Fruit fly (Drosophila melanogaster) whole organism, embryonic: ENCODE results near the gene Unc50.
A peak's percentile ranks its signal among the peaks of the same experiment; 100 is the strongest.

ENCODE experiments used
- Ada2b ChIP-seq: fragments of 200-800 bp; sonication (Bioruptor generic); IDR thresholded peaks from 2 replicates; pipeline ENCODE4 v1.3.6; 2022; ENCODE audit warnings: missing biosample characterization, missing genetic modification characterization
- Asciz ChIP-seq: fragments of 200-800 bp; sonication (Bioruptor generic); optimal IDR thresholded peaks from 2 replicates; lab custom pipeline; 2017; ENCODE audit warnings: missing biosample characterization, mild to moderate bottlenecking, missing genetic modification characterization, missing genetic modification reagents
- CG11247 ChIP-seq: fragments of 200-800 bp; sonication (Bioruptor generic); IDR thresholded peaks from 2 replicates; pipeline ENCODE4 v1.3.6; 2022; ENCODE audit warnings: missing biosample characterization, missing genetic modification characterization
- CG11398 ChIP-seq: fragments of 200-800 bp; sonication (Bioruptor generic); optimal IDR thresholded peaks from 2 replicates; lab custom pipeline; 2016; ENCODE audit warnings: missing biosample characterization, missing genetic modification characterization
- CG11696 ChIP-seq: fragments of 200-800 bp; sonication (Bioruptor generic); IDR thresholded peaks from 2 replicates; pipeline ENCODE4 v1.3.6; 2022; ENCODE audit warnings: missing biosample characterization, missing genetic modification characterization
- CG11723 ChIP-seq: fragments of 200-800 bp; sonication (Bioruptor generic); optimal IDR thresholded peaks from 2 replicates; lab custom pipeline; 2017; ENCODE audit warnings: missing biosample characterization, mild to moderate bottlenecking, missing genetic modification characterization
- CG12299 ChIP-seq: fragments of 200-800 bp; sonication (Bioruptor generic); optimal IDR thresholded peaks from 2 replicates; lab custom pipeline; 2018; ENCODE audit warnings: missing biosample characterization, mild to moderate bottlenecking, missing genetic modification characterization
- CG18262 ChIP-seq: fragments of 200-800 bp; optimal IDR thresholded peaks from 3 replicates; lab custom pipeline; 2019; ENCODE audit warnings: missing biosample characterization, mild to moderate bottlenecking, missing genetic modification characterization, moderate library complexity
- CG30020 ChIP-seq: fragments of 200-800 bp; optimal IDR thresholded peaks from 2 replicates; lab custom pipeline; 2019; ENCODE audit warnings: missing biosample characterization, mild to moderate bottlenecking, missing genetic modification characterization, moderate library complexity
- CG30431 ChIP-seq: fragments of 200-800 bp; sonication (Bioruptor generic); optimal IDR thresholded peaks from 2 replicates; lab custom pipeline; 2017; ENCODE audit warnings: missing biosample characterization, missing genetic modification characterization
- CG31441 ChIP-seq: fragments of 200-800 bp; sonication (Bioruptor generic); IDR thresholded peaks from 2 replicates; pipeline ENCODE4 v1.3.6; 2022; ENCODE audit warnings: missing biosample characterization, missing genetic modification characterization
- CG32532 ChIP-seq: fragments of 200-800 bp; sonication (Bioruptor generic); IDR thresholded peaks from 2 replicates; pipeline ENCODE4 v1.3.6; 2022; ENCODE audit warnings: missing biosample characterization, missing genetic modification characterization
- CG32767 ChIP-seq: fragments of 200-800 bp; sonication (Bioruptor generic); IDR thresholded peaks from 2 replicates; pipeline ENCODE4 v1.3.6; 2022; ENCODE audit warnings: missing biosample characterization, missing genetic modification characterization
- CG32772 ChIP-seq: fragments of 200-800 bp; sonication (Bioruptor generic); IDR thresholded peaks from 2 replicates; pipeline ENCODE4 v1.3.6; 2022; ENCODE audit warnings: missing biosample characterization, missing genetic modification characterization
- CG3281 ChIP-seq: fragments of 200-800 bp; sonication (Bioruptor generic); optimal IDR thresholded peaks from 3 replicates; lab custom pipeline; 2017; ENCODE audit warnings: missing biosample characterization, mild to moderate bottlenecking, missing genetic modification characterization
- CG34376 ChIP-seq: fragments of 200-800 bp; sonication (Bioruptor generic); optimal IDR thresholded peaks from 2 replicates; lab custom pipeline; 2018; ENCODE audit warnings: missing biosample characterization, mild to moderate bottlenecking, missing genetic modification characterization
- CG34422 ChIP-seq: fragments of 200-800 bp; sonication (Bioruptor generic); IDR thresholded peaks from 3 replicates; pipeline ENCODE4 v1.3.6; 2022; ENCODE audit warnings: missing biosample characterization, missing genetic modification characterization
- CG7271 ChIP-seq: fragments of 200-800 bp; sonication (Bioruptor generic); optimal IDR thresholded peaks from 2 replicates; lab custom pipeline; 2018; ENCODE audit warnings: missing biosample characterization, mild to moderate bottlenecking, missing genetic modification characterization, moderate library complexity
- CG7786 ChIP-seq: fragments of 200-800 bp; sonication (Bioruptor generic); optimal IDR thresholded peaks from 2 replicates; lab custom pipeline; 2016; ENCODE audit warnings: missing biosample characterization, missing genetic modification characterization
- CG8089 ChIP-seq: fragments of 200-800 bp; sonication (Bioruptor generic); optimal IDR thresholded peaks from 3 replicates; lab custom pipeline; 2016; ENCODE audit warnings: missing biosample characterization, missing genetic modification characterization
- CG8924 ChIP-seq: fragments of 200-800 bp; optimal IDR thresholded peaks from 3 replicates; lab custom pipeline; 2019; ENCODE audit warnings: missing biosample characterization, mild to moderate bottlenecking, missing genetic modification characterization, moderate library complexity
- CoRest ChIP-seq: fragments of 200-800 bp; sonication (Bioruptor generic); optimal IDR thresholded peaks from 3 replicates; lab custom pipeline; 2018; ENCODE audit warnings: missing biosample characterization, mild to moderate bottlenecking, missing genetic modification characterization, moderate library complexity
- Doc3 ChIP-seq: fragments of 200-800 bp; sonication (Bioruptor generic); IDR thresholded peaks from 3 replicates; pipeline ENCODE4 v1.3.6; 2022; ENCODE audit warnings: missing biosample characterization, missing genetic modification characterization; ENCODE audit not compliant: partially characterized antibody
- Dref ChIP-seq: fragments of 200-800 bp; sonication (Bioruptor generic); IDR thresholded peaks from 2 replicates; pipeline ENCODE4 v1.3.6; 2022; ENCODE audit warnings: missing biosample characterization, missing genetic modification characterization
- Lpt ChIP-seq: fragments of >200 bp; optimal IDR thresholded peaks from 2 replicates; lab custom pipeline; 2018; ENCODE audit warnings: missing biosample characterization, missing genetic modification characterization
- MBD-R2 ChIP-seq: fragments of 200-800 bp; sonication (Bioruptor generic); IDR thresholded peaks from 2 replicates; pipeline ENCODE4 v1.3.6; 2022; ENCODE audit warnings: missing biosample characterization, missing genetic modification characterization
- Med ChIP-seq: fragments of 200-800 bp; sonication (Bioruptor generic); peaks from one replicate; lab custom pipeline; 2016; ENCODE audit warnings: missing biosample characterization, missing genetic modification characterization, mild to moderate bottlenecking, inconsistent platforms, moderate library complexity
- Nf-YC ChIP-seq: fragments of 200-800 bp; optimal IDR thresholded peaks from 3 replicates; lab custom pipeline; 2019; ENCODE audit warnings: missing biosample characterization, mild to moderate bottlenecking, missing genetic modification characterization, moderate library complexity
- Poxn ChIP-seq: fragments of 200-800 bp; sonication (Bioruptor generic); IDR thresholded peaks from 2 replicates; pipeline ENCODE4 v1.3.6; 2022; ENCODE audit warnings: missing biosample characterization, missing genetic modification characterization
- Ptx1 ChIP-seq: fragments of 200-800 bp; sonication (Bioruptor generic); IDR thresholded peaks from 2 replicates; pipeline ENCODE4 v1.3.6; 2022; ENCODE audit warnings: missing biosample characterization, missing genetic modification characterization
- Ssrp ChIP-seq: fragments of 200-800 bp; sonication (Bioruptor generic); optimal IDR thresholded peaks from 2 replicates; lab custom pipeline; 2018; ENCODE audit warnings: missing biosample characterization, mild to moderate bottlenecking, missing genetic modification characterization, moderate library complexity
- ase ChIP-seq: fragments of 200-800 bp; sonication (Bioruptor generic); IDR thresholded peaks from 3 replicates; pipeline ENCODE4 v1.3.6; 2022; ENCODE audit warnings: missing biosample characterization, missing genetic modification characterization
- bbx ChIP-seq: fragments of 200-800 bp; sonication (Bioruptor generic); IDR thresholded peaks from 2 replicates; pipeline ENCODE4 v1.3.6; 2022; ENCODE audit warnings: missing biosample characterization, missing genetic modification characterization; ENCODE audit not compliant: partially characterized antibody
- cas ChIP-seq: fragments of 200-800 bp; sonication (Bioruptor generic); IDR thresholded peaks from 2 replicates; pipeline ENCODE4 v1.3.6; 2022; ENCODE audit warnings: missing biosample characterization, missing genetic modification characterization
- chif ChIP-seq, 2 experiments: fragments of 200-800 bp; sonication (Bioruptor generic); optimal IDR thresholded peaks; 3 replicates each; lab custom pipeline; 2016; ENCODE audit warnings: missing biosample characterization in 2 of 2, missing genetic modification characterization in 2 of 2
- chm ChIP-seq: fragments of 200-800 bp; sonication (Bioruptor generic); IDR thresholded peaks from 2 replicates; pipeline ENCODE4 v1.3.6; 2022; ENCODE audit warnings: missing biosample characterization, missing genetic modification characterization
- corto ChIP-seq: fragments of 200-800 bp; sonication (Bioruptor generic); optimal IDR thresholded peaks from 2 replicates; lab custom pipeline; 2016; ENCODE audit warnings: missing biosample characterization, mild to moderate bottlenecking, missing genetic modification characterization, moderate library complexity
- ems ChIP-seq: fragments of 200-800 bp; sonication (Bioruptor generic); optimal IDR thresholded peaks from 3 replicates; lab custom pipeline; 2016; ENCODE audit warnings: missing biosample characterization, missing genetic modification characterization
- en ChIP-seq: fragments of 200-800 bp; sonication (Bioruptor generic); optimal IDR thresholded peaks from 2 replicates; lab custom pipeline; 2016; ENCODE audit warnings: missing biosample characterization, missing genetic modification characterization
- exex ChIP-seq: fragments of 200-800 bp; sonication (Bioruptor generic); optimal IDR thresholded peaks from 4 replicates; lab custom pipeline; 2018; ENCODE audit warnings: missing biosample characterization, mild to moderate bottlenecking, missing genetic modification characterization, moderate library complexity
- inv ChIP-seq: fragments of 200-800 bp; sonication (Bioruptor generic); IDR thresholded peaks from 2 replicates; pipeline ENCODE4 v1.3.6; 2022; ENCODE audit warnings: missing biosample characterization, missing genetic modification characterization; ENCODE audit not compliant: partially characterized antibody
- nerfin-2 ChIP-seq: fragments of 200-800 bp; sonication (Bioruptor generic); IDR thresholded peaks from 2 replicates; pipeline ENCODE4 v1.3.6; 2022; ENCODE audit warnings: missing biosample characterization, missing genetic modification characterization; ENCODE audit not compliant: partially characterized antibody
- ranshi ChIP-seq: fragments of 200-800 bp; sonication (Bioruptor generic); IDR thresholded peaks from 2 replicates; pipeline ENCODE4 v1.3.6; 2022; ENCODE audit warnings: missing biosample characterization, missing genetic modification characterization
- sima ChIP-seq: fragments of 200-800 bp; sonication (Bioruptor generic); optimal IDR thresholded peaks from 2 replicates; lab custom pipeline; 2016; ENCODE audit warnings: missing biosample characterization, missing genetic modification characterization
- ssp ChIP-seq: fragments of 200-800 bp; sonication (Bioruptor generic); IDR thresholded peaks from 2 replicates; pipeline ENCODE4 v1.3.6; 2022; ENCODE audit warnings: missing biosample characterization, missing genetic modification characterization
- stwl ChIP-seq: fragments of 200-800 bp; sonication (Bioruptor generic); optimal IDR thresholded peaks from 3 replicates; lab custom pipeline; 2018; ENCODE audit warnings: missing biosample characterization, mild to moderate bottlenecking, missing genetic modification characterization, moderate library complexity
- tll ChIP-seq, 2 experiments: fragments of 200-800 bp in 1 of 2; fragments of >200 bp in 1 of 2; sonication (Bioruptor generic) in 1 of 2; optimal IDR thresholded peaks; 2 replicates each; lab custom pipeline; 2017 to 2019; ENCODE audit warnings: missing biosample characterization in 2 of 2, missing genetic modification characterization in 2 of 2, mild to moderate bottlenecking in 1 of 2, moderate library complexity in 1 of 2
- ttk ChIP-seq: fragments of 200-800 bp; sonication (Bioruptor generic); IDR thresholded peaks from 2 replicates; pipeline ENCODE4 v2.1.2; 2022; ENCODE audit warnings: missing biosample characterization, missing genetic modification characterization
- zfh2 ChIP-seq: fragments of 200-800 bp; sonication (Bioruptor generic); optimal IDR thresholded peaks from 2 replicates; lab custom pipeline; 2016; ENCODE audit warnings: missing biosample characterization, missing genetic modification characterization

The Unc50 gene

dm6 chr3R:8659907-8660660, 16.3 kb downstream of the Unc50 start (continued):
- TF ChIP-seq CoRest (tag; lab: Kevin White, UChicago) (peak; percentile 60), exex (tag; lab: Kevin White, UChicago) (no peak), CG8924 (peak; percentile 48), ttk (GFP tag; lab: Robert Waterston, UW) (0 out of 2 replicates have a peak, but pooled peaks have one; percentile 5), corto (GFP tag; lab: Kevin White, UChicago) (no peak), CG11723 (peak; percentile 32), Ssrp (tag; lab: Kevin White, UChicago) (no peak), cas (no peak), Lpt (no peak), CG18262 (tag; lab: Kevin White, UChicago) (peak; percentile 6), CG34376 (GFP tag; lab: Kevin White, UChicago) (peak; percentile 57), ranshi (GFP tag; lab: Robert Waterston, UW) (0 out of 2 replicates have a peak, but pooled peaks have one; percentile 20), Nf-YC (tag; lab: Kevin White, UChicago) (peak; percentile 54), Dref (GFP tag; lab: Robert Waterston, UW) (peak; percentile 99), Doc3 (GFP tag; lab: Robert Waterston, UW) (peak; percentile 67), sima (no peak), CG32772 (GFP tag; lab: Robert Waterston, UW) (peak; percentile 59), zfh2 (peak; percentile 29), stwl (peak; percentile 76), ase (no peak), ems (peak; percentile 53), CG34422 (peak; percentile 55; the same call in 1 of the 3 replicates), inv (GFP tag; lab: Robert Waterston, UW) (peak; percentile 87), nerfin-2 (GFP tag; lab: Robert Waterston, UW) (peak; percentile 60), CG7271 (tag; lab: Kevin White, UChicago) (peak; percentile 66), Poxn (GFP tag; lab: Robert Waterston, UW) (no peak), CG8089 (GFP tag; lab: Kevin White, UChicago) (no peak), CG32532 (GFP tag; lab: Robert Waterston, UW) (peak; percentile 60; the same call in 1 of the 2 replicates), bbx (GFP tag; lab: Robert Waterston, UW) (peak; percentile 96), ssp (GFP tag; lab: Robert Waterston, UW) (peak; percentile 55), chm (GFP tag; lab: Robert Waterston, UW) (peak; percentile 56), MBD-R2 (GFP tag; lab: Robert Waterston, UW) (peak; percentile 78), Ptx1 (GFP tag; lab: Robert Waterston, UW) (no peak), CG32767 (GFP tag; lab: Robert Waterston, UW) (peak; percentile 47), Med (GFP tag; lab: Kevin White, UChicago) (peak; percentile 98), CG11247 (GFP tag; lab: Robert Waterston, UW) (peak; percentile 35; the same call in 1 of the 2 replicates), CG11696 (GFP tag; lab: Robert Waterston, UW) (no peak), en (GFP tag; lab: Kevin White, UChicago) (no peak), CG30020 (tag; lab: Kevin White, UChicago) (peak; percentile 42), chif (GFP tag; optimal IDR thresholded peaks at IDR 0.05; lab: Kevin White, UChicago) (peak in 1 of 2 experiments; percentile 23), CG12299 (peak; percentile 49), Asciz (GFP tag; lab: Kevin White, UChicago) (no peak), CG3281 (GFP tag; lab: Kevin White, UChicago) (peak; percentile 40), CG31441 (GFP tag; lab: Robert Waterston, UW) (no peak; the same call in 1 of the 2 replicates), Ada2b (GFP tag; lab: Robert Waterston, UW) (0 out of 2 replicates have a peak, but pooled peaks have one; percentile 17), CG11398 (peak; percentile 4), CG30431 (GFP tag; lab: Kevin White, UChicago) (no peak), CG7786 (GFP tag; lab: Kevin White, UChicago) (no peak), tll (GFP tag; optimal IDR thresholded peaks at IDR 0.05; lab: Kevin White, UChicago) (peak in 1 of 2 experiments; percentile 20)
